Worm (Caenorhabditis elegans): Measurements from ENCODE around the gene ins-21.

DNA sequence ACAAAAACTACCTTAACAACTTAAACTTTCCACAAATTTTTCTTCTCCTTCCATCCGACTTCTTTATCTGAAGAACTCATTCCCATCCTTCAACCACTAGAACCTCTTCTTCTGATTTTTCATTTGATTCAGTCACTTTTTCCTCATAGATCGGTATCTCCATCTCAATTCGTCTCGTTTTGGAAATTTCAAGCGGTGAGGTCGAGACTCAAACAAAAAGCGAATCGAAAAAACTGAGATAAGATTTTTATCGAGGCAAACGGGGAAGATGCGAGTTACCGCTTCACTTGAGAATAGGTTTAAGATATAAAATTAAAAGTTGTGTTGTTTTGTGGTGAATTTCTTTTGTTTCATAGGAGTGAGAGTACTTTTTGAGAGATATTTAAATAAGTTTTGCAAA lies 32.2 kb upstream of the ins-21 start:
- TF ChIP-seq ztf-1 (GFP tag; conservative IDR thresholded peaks at IDR 0.05) (no peak), fos-1 (tag; optimal IDR thresholded peaks at IDR 0.05) (no peak), nhr-6 (tag; optimal IDR thresholded peaks at IDR 0.05) (no peak)

All from whole organism, L2 larva.